Fruit fly (Drosophila melanogaster): ENCODE results near the gene CG34049.

Gene CG34049

dm6 chr2L:2265221-2265620, at the start of gene CG34049:
Gene CG34049 (minus strand): TSS chr2L:2265321.
- no peak for TF ChIP-seq noc (tag; optimal IDR thresholded peaks at IDR 0.05)

DNA sequence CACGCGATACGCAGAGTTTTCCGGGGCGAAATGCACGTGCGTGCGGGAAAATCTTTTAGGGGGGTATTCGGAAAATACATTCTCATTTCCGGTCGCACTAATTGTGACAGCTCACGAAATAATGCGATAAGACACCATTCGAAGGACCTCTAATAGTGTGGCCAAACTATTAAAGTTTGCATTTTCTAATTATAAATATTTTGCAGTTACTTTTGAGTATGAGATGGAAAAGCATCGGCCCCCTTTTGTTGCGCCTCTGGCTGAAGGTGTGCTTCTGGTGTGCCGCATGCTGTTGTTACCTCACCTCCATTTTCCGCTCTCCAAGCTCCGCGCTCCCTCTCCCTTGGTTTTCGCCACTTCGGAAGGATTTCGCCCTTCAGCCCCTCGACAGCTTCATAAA, 49.0 kb upstream of the CG34049 start:
- no peak for TF ChIP-seq noc (tag; optimal IDR thresholded peaks at IDR 0.05)

DNA sequence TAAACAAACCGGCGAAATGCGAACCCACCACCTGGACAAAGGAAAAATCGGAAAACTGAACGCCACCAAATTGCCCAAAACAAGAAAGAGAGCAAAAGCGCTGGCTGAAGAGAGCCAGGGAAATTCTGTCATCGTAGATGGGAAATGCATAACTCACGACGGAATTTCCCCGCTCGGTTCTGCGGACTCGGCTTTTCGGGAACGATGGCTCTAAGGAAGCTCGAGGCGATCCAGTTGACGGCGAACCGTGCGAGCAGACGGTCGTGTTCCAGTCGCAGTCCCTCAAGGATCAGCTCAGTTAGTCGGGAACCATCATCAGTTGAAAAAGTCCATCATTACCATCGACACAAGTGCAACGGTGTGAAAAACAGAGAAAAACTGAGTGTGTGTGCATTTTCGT, 46.3 kb upstream of the CG34049 start, which contains the start of gene eys:
Gene eys (plus strand): TSS at position 232 of the 400 bp plus-strand sequence.
- TF ChIP-seq noc (tag; optimal IDR thresholded peaks at IDR 0.05), result no peak

- no peak for TF ChIP-seq noc (tag; optimal IDR thresholded peaks at IDR 0.05)
Measured at dm6 chr2L:2307648-2308047, 42.5 kb upstream of the CG34049 start, which contains the start of gene CG16995. Gene CG16995 (plus strand): TSS chr2L:2307948.

DNA sequence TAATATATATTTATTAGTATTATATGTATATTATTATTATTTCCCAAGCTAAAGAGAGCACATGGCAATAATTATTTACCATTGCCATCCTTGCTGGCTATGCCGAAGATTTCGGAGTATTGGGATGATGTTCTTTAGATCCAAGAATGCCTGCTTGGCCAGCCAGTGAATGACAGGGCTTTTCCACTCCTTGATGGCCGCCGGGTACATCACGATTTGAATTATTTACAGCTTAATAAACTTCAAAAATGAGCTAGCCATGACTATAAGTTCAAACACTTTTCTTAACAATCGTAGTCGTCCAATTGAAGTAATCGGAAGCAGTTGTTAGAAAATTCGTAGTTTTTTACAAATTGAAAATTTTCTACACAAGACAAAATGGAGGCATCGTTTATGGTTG, 34.7 kb upstream of the CG34049 start, which contains the start of gene CG31949:
Gene CG31949 (plus strand): TSS at position 301 of the 400 bp plus-strand sequence.
- TF ChIP-seq noc (tag; optimal IDR thresholded peaks at IDR 0.05), result no peak

- TF ChIP-seq noc (tag; optimal IDR thresholded peaks at IDR 0.05), result no peak
Measured at dm6 chr2L:2290638-2291037, 25.5 kb upstream of the CG34049 start, which contains the start of gene robl22E. Gene robl22E (minus strand): TSS chr2L:2290738.

DNA sequence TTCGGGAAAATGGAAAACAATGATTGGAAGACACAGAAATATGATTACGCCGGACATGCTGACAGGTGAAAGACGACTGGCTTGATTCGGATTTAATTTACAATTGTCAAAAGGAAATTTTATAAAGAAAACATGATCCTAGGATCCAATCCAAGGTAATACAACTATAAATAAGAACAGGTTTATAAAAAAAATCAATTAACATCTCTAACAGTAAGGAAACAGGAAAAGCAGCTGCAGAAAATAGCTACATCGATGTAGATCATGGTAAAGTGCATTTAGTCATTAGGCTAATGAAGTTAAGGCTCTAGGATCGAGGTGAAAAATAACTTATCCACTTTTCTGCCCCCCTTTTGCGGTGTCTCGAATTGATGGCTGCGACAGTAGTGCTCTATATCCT, 24.2 kb upstream of the CG34049 start, which contains the start of gene CG17237:
Gene CG17237 (minus strand): TSS at position 101 of the 400 bp plus-strand sequence.
- no peak for TF ChIP-seq noc (tag; optimal IDR thresholded peaks at IDR 0.05)

dm6 chr2L:2287807-2288206, 22.7 kb upstream of the CG34049 start, which contains the start of gene CG42658:
Gene CG42658 (minus strand): TSS chr2L:2287907.
- no peak for TF ChIP-seq noc (tag; optimal IDR thresholded peaks at IDR 0.05)

dm6 chr2L:2286773-2287172, 21.7 kb upstream of the CG34049 start, which contains the start of gene CG31681:
Gene CG31681 (minus strand): TSS chr2L:2286873.
- TF ChIP-seq noc (tag; optimal IDR thresholded peaks at IDR 0.05), result no peak

DNA sequence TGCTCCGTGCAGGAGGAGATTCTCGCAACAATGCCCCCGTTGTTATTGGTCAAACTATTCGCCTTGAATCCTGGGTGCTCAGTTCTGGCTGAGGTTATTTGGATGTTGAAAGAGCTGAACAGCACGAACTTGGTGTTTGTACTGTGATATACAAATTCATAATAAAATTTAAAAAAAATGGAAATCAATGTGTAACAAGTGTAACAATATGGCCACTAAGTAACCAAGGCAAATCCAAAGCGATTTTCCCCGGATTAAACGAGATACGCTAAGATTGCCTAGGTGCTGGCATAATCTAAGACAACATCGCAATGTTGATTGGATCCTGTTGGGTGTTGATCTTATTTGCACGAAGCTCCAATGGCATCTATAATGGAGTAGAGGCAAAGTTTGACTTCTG, 19.7 kb upstream of the CG34049 start, which contains the start of gene CG4271:
Gene CG4271 (plus strand): TSS at position 301 of the 400 bp plus-strand sequence.
- TF ChIP-seq noc (tag; optimal IDR thresholded peaks at IDR 0.05), result no peak

DNA sequence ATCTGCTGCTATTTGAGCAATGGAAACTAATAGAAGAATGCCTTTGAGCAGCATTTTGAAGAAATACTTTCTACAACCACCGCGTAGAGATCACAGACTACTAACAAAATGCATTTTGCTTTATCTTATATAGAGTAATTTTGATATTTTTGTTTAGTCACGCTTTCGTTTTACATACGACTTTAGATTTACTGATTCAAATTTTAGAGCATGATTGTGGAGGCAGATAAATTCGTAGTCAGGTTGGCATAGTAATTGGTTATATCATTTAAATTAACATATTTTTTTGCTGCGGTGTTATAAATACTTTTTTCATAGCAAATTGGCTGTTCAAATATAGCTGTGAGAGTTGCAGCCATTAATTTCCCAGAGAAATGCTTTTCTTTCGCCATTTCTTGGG, 3.9 kb upstream of the CG34049 start, which contains the start of gene CG17242:
Gene CG17242 (minus strand): TSS at position 101 of the 400 bp plus-strand sequence.
- TF ChIP-seq noc (tag; optimal IDR thresholded peaks at IDR 0.05), result no peak

dm6 chr2L:2263142-2263541, 2.0 kb downstream of the CG34049 start, which contains the start of gene CG4270:
Gene CG4270 (plus strand): TSS chr2L:2263442.
- no peak for TF ChIP-seq noc (tag; optimal IDR thresholded peaks at IDR 0.05)

DNA sequence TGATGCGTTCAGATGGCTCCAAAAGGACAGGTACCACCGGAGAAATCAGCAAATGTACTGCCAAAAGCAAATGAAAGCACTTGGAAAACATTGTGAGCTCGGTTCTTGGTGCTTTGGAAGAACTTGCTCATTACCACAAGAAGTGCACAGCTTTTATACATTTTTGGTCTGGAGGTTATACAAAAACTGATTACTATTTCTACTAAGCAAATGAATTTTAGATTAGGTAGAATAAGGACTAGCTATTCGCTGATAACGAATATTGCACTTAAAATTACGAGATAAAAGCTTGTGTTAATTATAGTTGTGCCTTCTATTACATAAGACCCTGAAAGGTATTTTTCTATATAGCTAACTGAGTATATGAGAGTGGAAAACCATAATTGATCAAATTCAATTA, 10.2 kb downstream of the CG34049 start, which contains the start of gene Send1:
Gene Send1 (minus strand): TSS at position 101 of the 400 bp plus-strand sequence.
- TF ChIP-seq noc (tag; optimal IDR thresholded peaks at IDR 0.05), result no peak

dm6 chr2L:2252745-2253144, 12.4 kb downstream of the CG34049 start, which contains the start of gene CG17234:
Gene CG17234 (plus strand): TSS chr2L:2253045.
- no peak for TF ChIP-seq noc (tag; optimal IDR thresholded peaks at IDR 0.05)

- TF ChIP-seq noc (tag; optimal IDR thresholded peaks at IDR 0.05), result no peak
Measured at dm6 chr2L:2252241-2252640, 12.9 kb downstream of the CG34049 start, which contains the start of gene CG17239. Gene CG17239 (minus strand): TSS chr2L:2252341.

DNA sequence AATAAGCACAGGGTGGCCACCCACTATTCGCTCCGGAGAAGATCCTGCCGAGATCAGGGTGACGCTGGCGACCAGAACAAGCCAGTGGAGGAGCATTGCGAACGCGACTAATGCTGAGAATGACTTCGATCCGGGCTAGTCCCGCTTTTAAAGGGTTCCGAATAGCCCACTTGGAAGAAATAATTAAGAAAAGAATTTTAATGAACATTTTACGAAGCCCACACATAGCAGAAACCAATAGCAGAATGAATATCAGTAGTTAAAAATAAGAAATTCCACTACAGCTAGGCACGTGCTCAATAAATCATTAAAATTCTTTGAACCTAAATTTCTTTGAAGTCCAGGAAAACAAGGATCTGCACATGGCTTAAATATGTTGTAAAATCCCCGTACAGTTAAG, 13.9 kb downstream of the CG34049 start, which contains the start of gene Ser12:
Gene Ser12 (minus strand): TSS at position 101 of the 400 bp plus-strand sequence.
- no peak for TF ChIP-seq noc (tag; optimal IDR thresholded peaks at IDR 0.05)

- TF ChIP-seq noc (tag; optimal IDR thresholded peaks at IDR 0.05), result no peak
Measured at dm6 chr2L:2249578-2249977, 15.5 kb downstream of the CG34049 start.
